Worm (Caenorhabditis elegans) whole organism, L4/young adult: ENCODE results near the gene F59A1.6.

Experiments
- W03F9.2 ChIP-seq: fragments of 150-350 bp; optimal IDR thresholded peaks from 2 replicates; lab custom pipeline; 2014; ENCODE audit warnings: missing biosample characterization, missing genetic modification characterization
- him-1 ChIP-seq: sonication (generic microtip); optimal IDR thresholded peaks from 2 replicates; lab custom pipeline; 2016; ENCODE audit warnings: missing genotype, missing genetic modification reagents, missing genetic modification characterization, missing compliant biosample characterization

- no peak for TF ChIP-seq him-1
- TF ChIP-seq W03F9.2: no peak
These were observed 1.7 kb upstream of the F59A1.6 start for ce11 chrV:17683290-17683689.
